Fruit fly (Drosophila melanogaster) Kc167 (cell line): ENCODE measurements around the gene Fer3HCH.

Source experiments
- Myc ChIP-seq: fragments of >200 bp; optimal IDR thresholded peaks from 2 replicates; lab custom pipeline; 2017; ENCODE audit warnings: missing external identifiers
- Sin3A ChIP-seq: fragments of >200 bp; optimal IDR thresholded peaks from 2 replicates; lab custom pipeline; 2018; ENCODE audit warnings: missing external identifiers
- h ChIP-seq: fragments of >200 bp; optimal IDR thresholded peaks from 3 replicates; lab custom pipeline; 2018; ENCODE audit warnings: missing external identifiers
- insv ChIP-seq: fragments of >200 bp; optimal IDR thresholded peaks from 3 replicates; lab custom pipeline; 2018; ENCODE audit warnings: missing external identifiers
- psq ChIP-seq: fragments of >200 bp; optimal IDR thresholded peaks from 2 replicates; lab custom pipeline; 2017; ENCODE audit warnings: missing external identifiers
- ttk ChIP-seq: sonication (Bioruptor generic); optimal IDR thresholded peaks from 2 replicates; lab custom pipeline; 2017; ENCODE audit warnings: missing external identifiers

Gene Fer3HCH

dm6 chrX:13130175-13130822, 22.3 kb upstream of the Fer3HCH start:
- TF ChIP-seq insv (no peak), ttk (lab: Kevin White, UChicago) (no peak), Myc (no peak), psq (lab: Kevin White, UChicago) (no peak), h (lab: Kevin White, UChicago) (no peak), Sin3A (lab: Kevin White, UChicago) (no peak)

DNA sequence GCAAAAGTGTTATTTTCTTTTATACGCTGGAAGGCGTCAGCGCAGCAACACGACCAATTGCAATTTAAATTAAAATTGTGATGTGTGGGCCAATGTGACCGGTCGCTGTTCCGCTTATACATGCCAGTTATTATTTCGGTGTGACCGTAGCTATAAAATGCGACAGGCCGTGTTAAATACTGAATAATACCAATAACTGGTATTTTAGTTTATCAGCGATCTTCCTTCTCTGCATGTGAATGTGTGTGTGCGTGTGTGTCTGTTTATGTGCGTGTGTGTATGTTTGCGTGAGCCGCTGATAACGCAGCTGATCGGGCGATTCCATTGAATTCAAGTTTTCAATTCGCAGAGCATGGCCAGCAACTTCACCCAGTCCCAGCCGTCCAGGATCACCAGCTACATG, 20.8 kb upstream of the Fer3HCH start, which contains the start of the genes CG32638, CG15717 and MFS10:
TSS of gene CG32638 (minus strand) at position 45 of the 403 bp plus-strand sequence.
TSS of gene CG15717 (plus strand) at position 203 of the 403 bp plus-strand sequence.
TSS of gene MFS10 (plus strand) at position 269 of the 403 bp plus-strand sequence.
- no peak for TF ChIP-seq Sin3A (lab: Kevin White, UChicago)
- TF ChIP-seq h (lab: Kevin White, UChicago): no peak
- no peak for TF ChIP-seq Myc
- TF ChIP-seq psq (lab: Kevin White, UChicago): no peak
- no peak for TF ChIP-seq insv
- TF ChIP-seq ttk (lab: Kevin White, UChicago): no peak

DNA sequence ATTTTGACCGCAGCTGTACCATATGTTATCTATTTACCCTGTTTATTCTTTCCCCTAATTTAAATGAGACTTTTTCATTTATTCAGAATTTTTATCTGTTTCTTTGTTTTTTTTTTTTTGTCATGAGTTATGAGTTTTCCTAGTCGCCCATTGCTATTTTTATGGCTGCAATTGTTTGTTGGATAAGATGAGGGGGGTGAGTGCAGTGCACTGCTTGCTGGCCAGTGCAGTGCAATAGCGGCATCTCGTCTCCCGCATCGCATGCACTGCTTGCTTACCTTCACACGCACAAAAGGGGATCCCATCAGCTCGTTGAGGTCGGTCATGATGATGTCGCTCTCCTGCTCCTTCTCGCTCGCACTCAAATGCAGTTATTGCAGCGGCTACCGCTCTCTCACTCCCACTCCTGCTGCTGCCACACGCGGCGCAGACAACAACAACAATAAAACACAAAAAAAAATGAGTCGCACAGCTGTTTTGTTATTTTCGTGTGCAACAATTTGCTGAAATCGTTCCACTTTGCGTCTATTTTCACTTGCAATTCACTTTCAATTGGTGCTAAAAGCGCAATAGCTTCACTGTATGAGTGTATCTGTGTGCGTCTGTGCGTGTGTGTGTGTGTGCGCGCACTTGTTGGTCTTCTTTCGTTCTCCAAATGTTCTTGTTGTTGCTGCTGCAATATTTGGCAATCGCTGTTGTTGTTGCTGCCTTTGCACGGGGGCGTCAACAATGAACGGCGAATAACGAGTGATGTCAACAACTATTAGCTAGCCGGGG, 20.2 kb upstream of the Fer3HCH start:
- TF ChIP-seq Myc (no peak), ttk (lab: Kevin White, UChicago) (no peak), h (lab: Kevin White, UChicago) (no peak), insv (no peak), psq (lab: Kevin White, UChicago) (no peak), Sin3A (lab: Kevin White, UChicago) (no peak)

DNA sequence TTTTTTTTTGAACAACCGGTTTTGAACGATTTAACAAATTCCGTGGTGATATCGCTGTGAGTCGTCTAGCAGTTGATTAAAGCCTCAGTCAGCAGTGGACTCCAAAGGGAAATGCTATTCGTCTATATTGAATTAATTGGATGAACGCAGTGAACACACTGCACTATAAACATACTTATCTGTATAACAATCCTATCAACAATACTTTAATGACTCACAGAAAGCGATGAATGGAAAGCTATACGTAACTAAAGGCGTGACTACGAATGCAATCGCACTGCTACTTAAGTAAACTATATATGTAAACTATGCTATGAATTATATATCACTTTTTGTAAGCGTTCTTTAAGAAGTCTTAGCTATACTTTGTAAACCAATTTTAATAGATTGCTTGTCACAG, 17.6 kb upstream of the Fer3HCH start:
- TF ChIP-seq psq (lab: Kevin White, UChicago) (no peak), h (lab: Kevin White, UChicago) (no peak), Sin3A (lab: Kevin White, UChicago) (no peak), Myc (no peak), insv (no peak), ttk (lab: Kevin White, UChicago) (no peak)

- TF ChIP-seq h (lab: Kevin White, UChicago) (no peak), ttk (lab: Kevin White, UChicago) (no peak), insv (no peak), Myc (no peak), psq (lab: Kevin White, UChicago) (no peak), Sin3A (lab: Kevin White, UChicago) (no peak)
Measured at dm6 chrX:13116438-13117243, 8.6 kb upstream of the Fer3HCH start.

DNA sequence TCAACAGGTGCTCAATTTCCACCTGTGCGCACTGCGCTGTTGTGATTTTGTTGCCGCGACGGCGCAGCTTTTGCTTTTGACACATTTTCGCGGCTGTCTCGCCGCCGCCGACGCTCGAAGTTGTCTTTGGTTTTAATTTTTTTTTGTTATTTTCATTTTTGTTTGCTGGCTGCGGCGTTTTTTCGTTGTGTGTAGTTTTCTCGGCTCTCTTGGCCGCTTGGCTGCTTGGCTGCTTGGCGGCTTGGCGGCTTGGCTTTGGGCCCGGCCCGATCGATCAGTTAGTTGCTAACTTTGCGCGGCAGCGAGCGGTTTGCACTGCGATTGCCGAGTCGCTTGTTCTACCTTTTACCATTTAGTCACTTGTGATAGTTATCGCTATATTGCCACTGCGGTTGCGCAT, 6.9 kb upstream of the Fer3HCH start, which contains the start of gene CG42237:
TSS of gene CG42237 (plus strand) at position 271 of the 400 bp plus-strand sequence.
- TF ChIP-seq Sin3A (lab: Kevin White, UChicago) (no peak), Myc (no peak), h (lab: Kevin White, UChicago) (no peak), ttk (lab: Kevin White, UChicago) (no peak), insv (no peak), psq (lab: Kevin White, UChicago) (no peak)

dm6 chrX:13113863-13114407, 5.9 kb upstream of the Fer3HCH start:
- TF ChIP-seq Myc (no peak), psq (lab: Kevin White, UChicago) (no peak), ttk (lab: Kevin White, UChicago) (no peak), h (lab: Kevin White, UChicago) (no peak), Sin3A (lab: Kevin White, UChicago) (no peak), insv (no peak)

- TF ChIP-seq Sin3A (lab: Kevin White, UChicago) (no peak), insv (no peak), ttk (lab: Kevin White, UChicago) (no peak), h (lab: Kevin White, UChicago) (no peak), Myc (no peak), psq (lab: Kevin White, UChicago) (no peak)
Measured at dm6 chrX:13112238-13112829, 4.3 kb upstream of the Fer3HCH start, which contains the start of gene Chpf. Gene Chpf (minus strand): TSS chrX:13112462.

dm6 chrX:13111832-13112231, 3.8 kb upstream of the Fer3HCH start:
- TF ChIP-seq Sin3A (lab: Kevin White, UChicago) (no peak), psq (lab: Kevin White, UChicago) (no peak), h (lab: Kevin White, UChicago) (no peak), ttk (lab: Kevin White, UChicago) (no peak), Myc (no peak), insv (no peak)

DNA sequence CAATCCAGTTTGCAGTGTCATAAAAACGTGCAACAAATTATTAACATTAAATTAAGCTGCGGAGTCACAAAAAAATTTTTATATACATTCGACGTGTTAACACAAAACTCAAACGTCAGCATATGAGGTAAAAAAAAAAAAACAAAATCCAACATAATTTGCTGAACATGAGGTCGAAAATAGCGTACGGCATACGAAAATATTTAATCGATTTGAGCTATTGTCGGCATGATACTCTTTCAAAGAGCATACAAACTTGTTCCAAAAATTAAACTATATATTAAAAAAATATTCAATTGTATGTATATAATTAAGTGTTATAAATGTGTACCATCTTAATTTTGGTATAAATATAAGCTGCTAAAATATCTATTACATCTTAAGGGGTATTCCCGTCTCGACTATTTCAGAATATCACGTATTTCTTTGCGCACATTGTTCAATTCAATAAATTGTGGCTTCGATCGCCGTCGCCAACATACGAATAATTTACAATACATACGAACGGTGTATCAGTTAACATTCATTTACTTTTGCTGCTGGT, 1.7 kb upstream of the Fer3HCH start:
- no peak for TF ChIP-seq h (lab: Kevin White, UChicago)
- TF ChIP-seq insv: no peak
- TF ChIP-seq ttk (lab: Kevin White, UChicago): no peak
- TF ChIP-seq Sin3A (lab: Kevin White, UChicago): no peak
- TF ChIP-seq psq (lab: Kevin White, UChicago): no peak
- TF ChIP-seq Myc: no peak
